Fruit fly (Drosophila melanogaster) whole organism, pupa: ENCODE measurements around the gene Rab8.
A peak's percentile ranks its signal among the peaks of the same experiment; 100 is the strongest.

Experiments used
- CG12605 ChIP-seq: fragments of 200-800 bp; sonication (Bioruptor generic); IDR thresholded peaks from 2 replicates; pipeline ENCODE4 v1.3.6; 2022; ENCODE audit warnings: missing biosample characterization, missing genetic modification characterization
- CG13204 ChIP-seq: fragments of 200-800 bp; sonication (Bioruptor generic); optimal IDR thresholded peaks from 2 replicates; lab custom pipeline; 2018; ENCODE audit warnings: missing biosample characterization, mild to moderate bottlenecking, missing genetic modification characterization, moderate library complexity
- CG34367 ChIP-seq: fragments of 200-800 bp; sonication (Bioruptor generic); optimal IDR thresholded peaks from 2 replicates; lab custom pipeline; 2018; ENCODE audit warnings: missing biosample characterization, mild to moderate bottlenecking, missing genetic modification characterization
- CG4496 ChIP-seq: fragments of 200-800 bp; sonication (Bioruptor generic); IDR thresholded peaks from 3 replicates; pipeline ENCODE4 v1.3.6; 2022; ENCODE audit warnings: missing biosample characterization, missing genetic modification characterization
- CG8159 ChIP-seq: fragments of 200-800 bp; sonication (Bioruptor generic); optimal IDR thresholded peaks from 3 replicates; lab custom pipeline; 2018; ENCODE audit warnings: missing biosample characterization, mild to moderate bottlenecking, missing genetic modification characterization, moderate library complexity
- CG8301 ChIP-seq: fragments of 200-800 bp; sonication (Bioruptor generic); optimal IDR thresholded peaks from 2 replicates; lab custom pipeline; 2018; ENCODE audit warnings: missing biosample characterization, mild to moderate bottlenecking, missing genetic modification characterization
- EcR ChIP-seq: fragments of 200-800 bp; sonication (Bioruptor generic); optimal IDR thresholded peaks from 3 replicates; lab custom pipeline; 2019; ENCODE audit warnings: missing biosample characterization, missing genetic modification characterization, mild to moderate bottlenecking, moderate library complexity, missing genetic modification reagents
- Pif1A ChIP-seq: fragments of 200-800 bp; sonication (Bioruptor generic); optimal IDR thresholded peaks from 3 replicates; lab custom pipeline; 2016; ENCODE audit warnings: missing biosample characterization, missing genetic modification characterization
- gl ChIP-seq: fragments of 200-800 bp; sonication (Bioruptor generic); optimal IDR thresholded peaks from 2 replicates; lab custom pipeline; 2018; ENCODE audit warnings: missing biosample characterization, mild to moderate bottlenecking, missing genetic modification characterization

- TF ChIP-seq CG8301 (tag; lab: Kevin White, UChicago) (no peak), Pif1A (no peak), CG34367 (tag; lab: Kevin White, UChicago) (no peak), EcR (no peak), CG4496 (GFP tag; lab: Robert Waterston, UW) (no peak), CG8159 (tag; lab: Kevin White, UChicago) (no peak), CG12605 (0 out of 2 replicates have a peak, but pooled peaks have one; percentile 36), gl (tag; lab: Kevin White, UChicago) (no peak), CG13204 (GFP tag; lab: Kevin White, UChicago) (no peak)
Observed at dm6 chr3L:19906148-19906752, 35.4 kb upstream of the Rab8 start.
